Fruit fly (Drosophila melanogaster) whole organism, pupa: ENCODE data around the gene Dsp1.

Source experiments
- CG10348 ChIP-seq: fragments of 200-800 bp; sonication (Bioruptor generic); IDR thresholded peaks from 2 replicates; pipeline ENCODE4 v1.3.6; 2022; ENCODE audit warnings: missing biosample characterization, missing genetic modification characterization
- CG12605 ChIP-seq: fragments of 200-800 bp; sonication (Bioruptor generic); IDR thresholded peaks from 2 replicates; pipeline ENCODE4 v1.3.6; 2022; ENCODE audit warnings: missing biosample characterization, missing genetic modification characterization
- CG13204 ChIP-seq: fragments of 200-800 bp; sonication (Bioruptor generic); optimal IDR thresholded peaks from 2 replicates; lab custom pipeline; 2018; ENCODE audit warnings: missing biosample characterization, mild to moderate bottlenecking, missing genetic modification characterization, moderate library complexity
- CG14655 ChIP-seq: fragments of 200-800 bp; sonication (Bioruptor generic); optimal IDR thresholded peaks from 3 replicates; lab custom pipeline; 2017; ENCODE audit warnings: mild to moderate bottlenecking, missing biosample characterization, missing genetic modification reagents, missing genetic modification characterization
- CG15710 ChIP-seq: fragments of 200-800 bp; sonication (Bioruptor generic); optimal IDR thresholded peaks from 2 replicates; lab custom pipeline; 2018; ENCODE audit warnings: missing biosample characterization, mild to moderate bottlenecking, missing genetic modification characterization, moderate library complexity
- CG17806 ChIP-seq: fragments of 200-800 bp; sonication (Bioruptor generic); optimal IDR thresholded peaks from 2 replicates; lab custom pipeline; 2018; ENCODE audit warnings: missing biosample characterization, mild to moderate bottlenecking, missing genetic modification characterization, moderate library complexity
- CG32121 ChIP-seq: fragments of 200-800 bp; sonication (Bioruptor generic); IDR thresholded peaks from 2 replicates; pipeline ENCODE4 v1.3.6; 2022; ENCODE audit warnings: missing biosample characterization, missing genetic modification characterization
- CG34367 ChIP-seq: fragments of 200-800 bp; sonication (Bioruptor generic); optimal IDR thresholded peaks from 2 replicates; lab custom pipeline; 2018; ENCODE audit warnings: missing biosample characterization, mild to moderate bottlenecking, missing genetic modification characterization
- CG4496 ChIP-seq: fragments of 200-800 bp; sonication (Bioruptor generic); IDR thresholded peaks from 3 replicates; pipeline ENCODE4 v1.3.6; 2022; ENCODE audit warnings: missing biosample characterization, missing genetic modification characterization
- CG8159 ChIP-seq: fragments of 200-800 bp; sonication (Bioruptor generic); optimal IDR thresholded peaks from 3 replicates; lab custom pipeline; 2018; ENCODE audit warnings: missing biosample characterization, mild to moderate bottlenecking, missing genetic modification characterization, moderate library complexity
- CG8301 ChIP-seq: fragments of 200-800 bp; sonication (Bioruptor generic); optimal IDR thresholded peaks from 2 replicates; lab custom pipeline; 2018; ENCODE audit warnings: missing biosample characterization, mild to moderate bottlenecking, missing genetic modification characterization
- CG9948 ChIP-seq: fragments of 200-800 bp; sonication (Bioruptor generic); optimal IDR thresholded peaks from 2 replicates; lab custom pipeline; 2018; ENCODE audit warnings: missing biosample characterization, mild to moderate bottlenecking, missing genetic modification characterization, moderate library complexity
- D1 ChIP-seq: fragments of 200-800 bp; sonication (Bioruptor generic); optimal IDR thresholded peaks from 2 replicates; lab custom pipeline; 2018; ENCODE audit warnings: missing biosample characterization, mild to moderate bottlenecking, missing genetic modification characterization, moderate library complexity
- EcR ChIP-seq: fragments of 200-800 bp; sonication (Bioruptor generic); optimal IDR thresholded peaks from 3 replicates; lab custom pipeline; 2019; ENCODE audit warnings: missing biosample characterization, missing genetic modification characterization, mild to moderate bottlenecking, moderate library complexity, missing genetic modification reagents
- Ets98B ChIP-seq: fragments of 200-800 bp; sonication (Bioruptor generic); IDR thresholded peaks from 2 replicates; pipeline ENCODE4 v1.3.6; 2022; ENCODE audit warnings: missing biosample characterization, missing genetic modification characterization
- Pif1A ChIP-seq: fragments of 200-800 bp; sonication (Bioruptor generic); optimal IDR thresholded peaks from 3 replicates; lab custom pipeline; 2016; ENCODE audit warnings: missing biosample characterization, missing genetic modification characterization
- Pif1B ChIP-seq: fragments of 200-800 bp; sonication (Bioruptor generic); optimal IDR thresholded peaks from 3 replicates; lab custom pipeline; 2016; ENCODE audit warnings: missing biosample characterization, missing genetic modification characterization
- Snoo ChIP-seq: fragments of 200-800 bp; sonication (Bioruptor generic); optimal IDR thresholded peaks from 3 replicates; lab custom pipeline; 2017; ENCODE audit warnings: missing biosample characterization, mild to moderate bottlenecking, missing genetic modification characterization, inconsistent platforms
- fd96Ca ChIP-seq: fragments of 200-800 bp; sonication (Bioruptor generic); IDR thresholded peaks from 3 replicates; pipeline ENCODE4 v1.3.6; 2022; ENCODE audit warnings: missing biosample characterization, missing genetic modification characterization
- gl ChIP-seq: fragments of 200-800 bp; sonication (Bioruptor generic); optimal IDR thresholded peaks from 2 replicates; lab custom pipeline; 2018; ENCODE audit warnings: missing biosample characterization, mild to moderate bottlenecking, missing genetic modification characterization
- rn ChIP-seq: fragments of 200-800 bp; sonication (Bioruptor generic); IDR thresholded peaks from 2 replicates; pipeline ENCODE4 v1.3.6; 2022; ENCODE audit warnings: missing biosample characterization, missing genetic modification characterization

Gene Dsp1

dm6 chrX:16321037-16321436, 12.4 kb upstream of the Dsp1 start:
- TF ChIP-seq Ets98B (no peak), CG10348 (GFP tag; lab: Robert Waterston, UW) (no peak), rn (no peak), CG8301 (no peak), EcR (GFP tag; lab: Kevin White, UChicago) (no peak), CG4496 (GFP tag; lab: Robert Waterston, UW) (no peak), CG15710 (no peak), CG32121 (no peak), CG8159 (no peak), fd96Ca (GFP tag; lab: Robert Waterston, UW) (no peak), CG9948 (tag; lab: Kevin White, UChicago) (no peak), gl (tag; lab: Kevin White, UChicago) (no peak), CG13204 (GFP tag; lab: Kevin White, UChicago) (no peak), Pif1B (GFP tag; lab: Kevin White, UChicago) (no peak), CG12605 (GFP tag; lab: Robert Waterston, UW) (no peak)
- TF ChIP-seq, all 21 proteins: peak for 0

DNA sequence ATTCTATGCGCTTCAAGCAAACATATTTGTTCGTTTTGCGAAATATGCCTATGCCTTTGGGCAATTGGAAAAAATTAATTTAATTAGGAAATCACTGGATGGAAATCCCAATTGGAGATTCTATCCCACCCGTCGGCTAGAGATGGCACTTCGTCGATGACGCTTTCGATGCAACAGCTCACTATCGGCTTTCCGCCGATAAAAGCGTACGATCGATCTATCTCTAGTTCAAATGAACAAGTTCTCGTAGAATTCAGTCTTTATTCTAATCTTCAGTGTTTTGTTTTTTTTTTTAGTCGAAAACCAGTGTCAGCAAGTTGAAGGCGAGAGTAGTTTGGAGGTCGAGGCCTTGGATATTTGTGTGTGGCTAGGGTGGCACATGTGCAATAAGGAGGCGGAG, 10.3 kb upstream of the Dsp1 start, which contains the start of the genes CG9917 and CG32579:
Gene CG9917, minus strand, starts transcription at position 169 of the 400 bp plus-strand sequence.
Gene CG32579, plus strand, starts transcription at position 224 of the 400 bp plus-strand sequence.
- TF ChIP-seq CG9948 (tag; lab: Kevin White, UChicago), result no peak
- TF ChIP-seq CG13204 (GFP tag; lab: Kevin White, UChicago), result no peak
- no peak for TF ChIP-seq gl (tag; lab: Kevin White, UChicago)
- no peak for TF ChIP-seq CG10348 (GFP tag; lab: Robert Waterston, UW)
- TF ChIP-seq CG12605 (GFP tag; lab: Robert Waterston, UW), result no peak

DNA sequence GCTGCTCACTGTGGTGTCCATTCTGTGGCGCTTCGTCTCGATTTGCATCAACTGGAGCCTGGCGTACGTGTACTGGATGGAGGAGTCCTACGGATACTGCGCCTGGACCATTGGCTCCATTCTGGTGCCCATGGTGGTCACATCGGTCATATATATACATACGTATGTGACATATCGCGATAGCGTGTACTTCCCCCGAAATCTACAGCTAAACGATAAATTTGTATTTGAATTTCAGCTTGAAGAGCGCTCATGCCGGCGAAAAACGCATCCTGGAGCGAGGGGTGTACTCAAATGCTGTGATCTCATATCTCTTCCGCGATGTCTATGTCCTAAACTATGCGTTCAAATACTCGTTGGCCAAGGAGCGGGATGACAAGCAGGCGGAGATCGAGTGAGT, 9.9 kb upstream of the Dsp1 start:
- TF ChIP-seq Snoo (tag; lab: Kevin White, UChicago) (no peak), Ets98B (no peak)
- TF ChIP-seq, all 21 proteins: peak for 0

dm6 chrX:16325472-16325871, 7.9 kb upstream of the Dsp1 start, which contains the start of gene CalpC:
Gene CalpC, plus strand, starts transcription at chrX:16325763.
- no peak for TF ChIP-seq CG9948 (tag; lab: Kevin White, UChicago)
- TF ChIP-seq CG10348 (GFP tag; lab: Robert Waterston, UW), result no peak
- TF ChIP-seq CG14655 (GFP tag; lab: Kevin White, UChicago), result no peak
- no peak for TF ChIP-seq CG15710
- TF ChIP-seq D1 (tag; lab: Kevin White, UChicago), result no peak
- no peak for TF ChIP-seq CG8301
- no peak for TF ChIP-seq CG8159
- TF ChIP-seq rn, result no peak
- TF ChIP-seq CG12605 (GFP tag; lab: Robert Waterston, UW), result no peak
- no peak for TF ChIP-seq CG34367 (tag; lab: Kevin White, UChicago)
- TF ChIP-seq EcR (GFP tag; lab: Kevin White, UChicago), result no peak
- TF ChIP-seq Pif1A (GFP tag; lab: Kevin White, UChicago), result no peak
- no peak for TF ChIP-seq gl (tag; lab: Kevin White, UChicago)
- no peak for TF ChIP-seq CG32121
- no peak for TF ChIP-seq fd96Ca (GFP tag; lab: Robert Waterston, UW)
- no peak for TF ChIP-seq CG17806 (tag; lab: Kevin White, UChicago)
- no peak for TF ChIP-seq Snoo (tag; lab: Kevin White, UChicago)
- no peak for TF ChIP-seq CG13204 (GFP tag; lab: Kevin White, UChicago)
- TF ChIP-seq CG4496 (GFP tag; lab: Robert Waterston, UW), result no peak

- TF ChIP-seq CG32121, result no peak
- no peak for TF ChIP-seq CG8159
- TF ChIP-seq gl (tag; lab: Kevin White, UChicago), result no peak
- TF ChIP-seq CG13204 (GFP tag; lab: Kevin White, UChicago), result no peak
- no peak for TF ChIP-seq Pif1A (GFP tag; lab: Kevin White, UChicago)
- TF ChIP-seq EcR (GFP tag; lab: Kevin White, UChicago), result no peak
- TF ChIP-seq CG14655 (GFP tag; lab: Kevin White, UChicago), result no peak
- no peak for TF ChIP-seq Snoo (tag; lab: Kevin White, UChicago)
- no peak for TF ChIP-seq CG15710
- no peak for TF ChIP-seq CG34367 (tag; lab: Kevin White, UChicago)
- no peak for TF ChIP-seq CG9948 (tag; lab: Kevin White, UChicago)
- no peak for TF ChIP-seq rn
- TF ChIP-seq CG4496 (GFP tag; lab: Robert Waterston, UW), result no peak
- TF ChIP-seq, all 21 proteins: peak for 0
Measured at dm6 chrX:16330659-16331058, 2.8 kb upstream of the Dsp1 start, which contains the start of gene CG9919. Gene CG9919, minus strand, starts transcription at chrX:16330759.

DNA sequence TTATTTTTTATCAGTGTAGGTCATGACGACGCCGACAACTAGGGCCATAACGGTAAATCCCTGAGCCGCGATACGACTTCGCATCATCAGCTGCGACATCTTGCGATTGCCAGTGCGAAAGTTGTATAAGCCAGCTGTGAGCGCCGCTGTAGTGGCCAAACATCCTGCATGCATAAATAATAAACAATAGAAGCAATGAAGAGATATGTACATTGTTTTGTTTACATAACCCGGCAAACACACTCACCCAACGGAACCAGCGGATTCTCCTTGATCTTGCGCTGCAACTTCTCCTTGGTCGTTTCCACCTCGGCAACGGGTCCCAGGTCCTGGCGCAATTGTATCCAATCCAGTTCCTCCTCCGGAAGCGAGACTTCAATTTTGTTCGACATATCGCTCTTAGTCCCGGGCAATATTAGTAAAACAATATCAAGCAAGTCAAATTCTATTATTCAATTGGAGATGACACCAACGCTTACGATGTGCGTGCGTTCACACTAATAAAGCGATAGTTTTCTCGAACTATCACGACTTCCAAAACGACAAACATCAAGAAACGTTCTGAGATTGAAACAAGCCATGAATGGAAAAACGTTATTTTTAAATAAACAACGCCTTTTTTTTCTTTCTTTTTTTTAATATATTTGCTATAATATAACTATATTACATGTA, 1.7 kb upstream of the Dsp1 start:
- no peak for TF ChIP-seq EcR (GFP tag; lab: Kevin White, UChicago)
